Fruit fly (Drosophila melanogaster) whole organism, embryonic: ENCODE results near the gene ssp3.
A peak's percentile ranks its signal among the peaks of the same experiment; 100 is the strongest.

Source experiments
- ATbp ChIP-seq: fragments of 200-800 bp; sonication (Bioruptor generic); optimal IDR thresholded peaks from 2 replicates; lab custom pipeline; 2017; ENCODE audit warnings: missing biosample characterization, mild to moderate bottlenecking, missing genetic modification characterization, missing genetic modification reagents
- Antp ChIP-seq: fragments of 200-800 bp; sonication (Bioruptor generic); optimal IDR thresholded peaks from 3 replicates; lab custom pipeline; 2016; ENCODE audit warnings: missing biosample characterization, missing genetic modification characterization
- Asciz ChIP-seq: fragments of 200-800 bp; sonication (Bioruptor generic); optimal IDR thresholded peaks from 2 replicates; lab custom pipeline; 2017; ENCODE audit warnings: missing biosample characterization, mild to moderate bottlenecking, missing genetic modification characterization, missing genetic modification reagents
- Bgb ChIP-seq: fragments of 200-800 bp; sonication (Bioruptor generic); IDR thresholded peaks from 2 replicates; pipeline ENCODE4 v1.3.6; 2022; ENCODE audit warnings: missing biosample characterization, missing genetic modification characterization; ENCODE audit not compliant: partially characterized antibody
- CG10321 ChIP-seq: fragments of 200-800 bp; sonication (Bioruptor generic); IDR thresholded peaks from 2 replicates; pipeline ENCODE4 v1.3.6; 2022; ENCODE audit warnings: missing biosample characterization, missing genetic modification characterization
- CG10366 ChIP-seq: fragments of 200-800 bp; sonication (Bioruptor generic); IDR thresholded peaks from 2 replicates; pipeline ENCODE4 v1.3.6; 2022; ENCODE audit warnings: missing biosample characterization, missing genetic modification characterization
- CG10654 ChIP-seq: fragments of 200-800 bp; sonication (Bioruptor generic); optimal IDR thresholded peaks from 2 replicates; lab custom pipeline; 2016; ENCODE audit warnings: missing biosample characterization, missing genetic modification characterization
- CG11247 ChIP-seq: fragments of 200-800 bp; sonication (Bioruptor generic); IDR thresholded peaks from 2 replicates; pipeline ENCODE4 v1.3.6; 2022; ENCODE audit warnings: missing biosample characterization, missing genetic modification characterization
- CG11398 ChIP-seq: fragments of 200-800 bp; sonication (Bioruptor generic); optimal IDR thresholded peaks from 2 replicates; lab custom pipeline; 2016; ENCODE audit warnings: missing biosample characterization, missing genetic modification characterization
- CG11695 ChIP-seq: fragments of 200-800 bp; sonication (Bioruptor generic); IDR thresholded peaks from 3 replicates; pipeline ENCODE4 v1.3.6; 2022; ENCODE audit warnings: missing biosample characterization, missing genetic modification characterization
- CG11696 ChIP-seq: fragments of 200-800 bp; sonication (Bioruptor generic); IDR thresholded peaks from 2 replicates; pipeline ENCODE4 v1.3.6; 2022; ENCODE audit warnings: missing biosample characterization, missing genetic modification characterization
- CG12219 ChIP-seq: fragments of 200-800 bp; sonication (Bioruptor generic); optimal IDR thresholded peaks from 3 replicates; lab custom pipeline; 2018; ENCODE audit warnings: missing biosample characterization, mild to moderate bottlenecking, missing genetic modification characterization
- CG13894 ChIP-seq: fragments of 200-800 bp; sonication (Bioruptor generic); optimal IDR thresholded peaks from 3 replicates; lab custom pipeline; 2018; ENCODE audit warnings: missing biosample characterization, mild to moderate bottlenecking, missing genetic modification characterization, moderate library complexity
- CG14965 ChIP-seq: fragments of 200-800 bp; sonication (Bioruptor generic); optimal IDR thresholded peaks from 2 replicates; lab custom pipeline; 2016; ENCODE audit warnings: missing biosample characterization, missing genetic modification characterization, borderline replicate concordance
- CG15601 ChIP-seq: fragments of 200-800 bp; sonication (Bioruptor generic); optimal IDR thresholded peaks from 3 replicates; lab custom pipeline; 2019; ENCODE audit warnings: missing biosample characterization, mild to moderate bottlenecking, missing genetic modification characterization, moderate library complexity
- CG16813 ChIP-seq: fragments of 200-800 bp; sonication (Bioruptor generic); IDR thresholded peaks from 3 replicates; pipeline ENCODE4 v1.3.6; 2022; ENCODE audit warnings: missing biosample characterization, missing genetic modification characterization; ENCODE audit not compliant: partially characterized antibody
- CG17328 ChIP-seq: fragments of 200-800 bp; sonication (Bioruptor generic); IDR thresholded peaks from 2 replicates; pipeline ENCODE4 v1.3.6; 2022; ENCODE audit warnings: missing biosample characterization, missing genetic modification characterization
- CG2889 ChIP-seq: fragments of 200-800 bp; sonication (Bioruptor generic); IDR thresholded peaks from 3 replicates; pipeline ENCODE4 v1.3.6; 2022; ENCODE audit warnings: missing biosample characterization, missing genetic modification characterization
- CG32532 ChIP-seq: fragments of 200-800 bp; sonication (Bioruptor generic); IDR thresholded peaks from 2 replicates; pipeline ENCODE4 v1.3.6; 2022; ENCODE audit warnings: missing biosample characterization, missing genetic modification characterization
- CG3847 ChIP-seq: fragments of 200-800 bp; sonication (Bioruptor generic); IDR thresholded peaks from 2 replicates; pipeline ENCODE4 v1.3.6; 2022; ENCODE audit warnings: missing biosample characterization, missing genetic modification characterization
- CG4424 ChIP-seq: fragments of 200-800 bp; sonication (Bioruptor generic); optimal IDR thresholded peaks from 3 replicates; lab custom pipeline; 2016; ENCODE audit warnings: missing biosample characterization, missing genetic modification characterization
- CG4854 ChIP-seq: fragments of 200-800 bp; sonication (Bioruptor generic); optimal IDR thresholded peaks from 2 replicates; lab custom pipeline; 2016; ENCODE audit warnings: missing biosample characterization, missing genetic modification characterization, inconsistent platforms
- CG7963 ChIP-seq: fragments of 200-800 bp; sonication (Bioruptor generic); IDR thresholded peaks from 3 replicates; pipeline ENCODE4 v1.3.6; 2022; ENCODE audit warnings: missing biosample characterization, missing genetic modification characterization; ENCODE audit not compliant: partially characterized antibody
- CG9932 ChIP-seq: fragments of 200-800 bp; sonication (Bioruptor generic); IDR thresholded peaks from 2 replicates; pipeline ENCODE4 v1.3.6; 2022; ENCODE audit warnings: missing biosample characterization, missing genetic modification characterization
- Doc2 ChIP-seq: fragments of 200-800 bp; sonication (Bioruptor generic); IDR thresholded peaks from 2 replicates; pipeline ENCODE4 v1.3.6; 2022; ENCODE audit warnings: missing biosample characterization, missing genetic modification characterization
- Doc3 ChIP-seq: fragments of 200-800 bp; sonication (Bioruptor generic); IDR thresholded peaks from 3 replicates; pipeline ENCODE4 v1.3.6; 2022; ENCODE audit warnings: missing biosample characterization, missing genetic modification characterization; ENCODE audit not compliant: partially characterized antibody
- Gsc ChIP-seq: fragments of 200-800 bp; sonication (Bioruptor generic); IDR thresholded peaks from 2 replicates; pipeline ENCODE4 v1.3.6; 2022; ENCODE audit warnings: missing biosample characterization, missing genetic modification characterization
- HLH54F ChIP-seq: fragments of 200-800 bp; sonication (Bioruptor generic); optimal IDR thresholded peaks from 3 replicates; lab custom pipeline; 2016; ENCODE audit warnings: missing biosample characterization, missing genetic modification characterization
- Jarid2 ChIP-seq: fragments of 200-800 bp; sonication (Bioruptor generic); optimal IDR thresholded peaks from 3 replicates; lab custom pipeline; 2017; ENCODE audit warnings: mild to moderate bottlenecking, missing biosample characterization, missing genetic modification reagents, missing genetic modification characterization
- Lpt ChIP-seq: fragments of >200 bp; optimal IDR thresholded peaks from 2 replicates; lab custom pipeline; 2018; ENCODE audit warnings: missing biosample characterization, missing genetic modification characterization
- MESR4 ChIP-seq: fragments of 200-800 bp; sonication (Bioruptor generic); optimal IDR thresholded peaks from 2 replicates; lab custom pipeline; 2018; ENCODE audit warnings: missing biosample characterization, mild to moderate bottlenecking, missing genetic modification characterization, moderate library complexity
- Nf-YC ChIP-seq: fragments of 200-800 bp; optimal IDR thresholded peaks from 3 replicates; lab custom pipeline; 2019; ENCODE audit warnings: missing biosample characterization, mild to moderate bottlenecking, missing genetic modification characterization, moderate library complexity
- Opbp ChIP-seq: fragments of 200-800 bp; sonication (Bioruptor generic); IDR thresholded peaks from 3 replicates; pipeline ENCODE4 v1.3.6; 2022; ENCODE audit warnings: missing biosample characterization, missing genetic modification characterization; ENCODE audit not compliant: partially characterized antibody
- Ravus ChIP-seq: fragments of 200-800 bp; sonication (Bioruptor generic); IDR thresholded peaks from 2 replicates; pipeline ENCODE4 v1.3.6; 2022; ENCODE audit warnings: missing biosample characterization, missing genetic modification characterization
- Sox100B ChIP-seq: fragments of 200-800 bp; sonication (Bioruptor generic); optimal IDR thresholded peaks from 3 replicates; lab custom pipeline; 2018; ENCODE audit warnings: missing biosample characterization, mild to moderate bottlenecking, missing genetic modification characterization
- TFAM ChIP-seq: fragments of 200-800 bp; sonication (Bioruptor generic); optimal IDR thresholded peaks from 2 replicates; lab custom pipeline; 2017; ENCODE audit warnings: missing biosample characterization, missing genetic modification characterization, inconsistent platforms
- ara ChIP-seq: fragments of 200-800 bp; sonication (Bioruptor generic); IDR thresholded peaks from 2 replicates; pipeline ENCODE4 v1.3.6; 2022; ENCODE audit warnings: missing biosample characterization, missing genetic modification characterization
- chn ChIP-seq: fragments of 200-800 bp; sonication (Bioruptor generic); optimal IDR thresholded peaks from 2 replicates; lab custom pipeline; 2016; ENCODE audit warnings: missing biosample characterization, missing genetic modification characterization
- ci ChIP-seq: fragments of 200-800 bp; sonication (Bioruptor generic); IDR thresholded peaks from 3 replicates; pipeline ENCODE4 v1.3.6; 2022; ENCODE audit warnings: missing biosample characterization, missing genetic modification characterization
- dm ChIP-seq: fragments of 200-800 bp; sonication (Bioruptor generic); optimal IDR thresholded peaks from 3 replicates; lab custom pipeline; 2016; ENCODE audit warnings: missing biosample characterization, missing genetic modification characterization
- dmrt11E ChIP-seq: fragments of 200-800 bp; sonication (Bioruptor generic); optimal IDR thresholded peaks from 3 replicates; lab custom pipeline; 2018; ENCODE audit warnings: missing biosample characterization, mild to moderate bottlenecking, missing genetic modification characterization, moderate library complexity
- dpn ChIP-seq, 2 experiments: fragments of 200-800 bp; sonication (Bioruptor generic); optimal IDR thresholded peaks; 3 replicates each; lab custom pipeline; 2016; ENCODE audit warnings: missing biosample characterization in 2 of 2, missing genetic modification characterization in 2 of 2
- ewg ChIP-seq: fragments of 200-800 bp; sonication (Bioruptor generic); optimal IDR thresholded peaks from 3 replicates; lab custom pipeline; 2017; ENCODE audit warnings: mild to moderate bottlenecking, missing biosample characterization, missing genetic modification reagents, missing genetic modification characterization
- h ChIP-seq: fragments of >200 bp; optimal IDR thresholded peaks from 2 replicates; lab custom pipeline; 2017
- ham ChIP-seq: fragments of 200-800 bp; sonication (Bioruptor generic); IDR thresholded peaks from 2 replicates; pipeline ENCODE4 v1.3.6; 2022; ENCODE audit warnings: missing biosample characterization, missing genetic modification characterization
- ind ChIP-seq: fragments of 200-800 bp; sonication (Bioruptor generic); optimal IDR thresholded peaks from 3 replicates; lab custom pipeline; 2016; ENCODE audit warnings: missing biosample characterization, missing genetic modification characterization
- klu ChIP-seq: fragments of 200-800 bp; sonication (Bioruptor generic); IDR thresholded peaks from 2 replicates; pipeline ENCODE4 v1.3.6; 2022; ENCODE audit warnings: missing biosample characterization, missing genetic modification characterization
- nerfin-1 ChIP-seq: fragments of 200-800 bp; sonication (Bioruptor generic); optimal IDR thresholded peaks from 3 replicates; lab custom pipeline; 2019; ENCODE audit warnings: missing biosample characterization, mild to moderate bottlenecking, missing genetic modification characterization, moderate library complexity
- odd ChIP-seq: fragments of 200-800 bp; sonication (Bioruptor generic); optimal IDR thresholded peaks from 2 replicates; lab custom pipeline; 2017; ENCODE audit warnings: missing biosample characterization, mild to moderate bottlenecking, missing genetic modification characterization
- phol ChIP-seq: fragments of 200-800 bp; sonication (Bioruptor generic); optimal IDR thresholded peaks from 3 replicates; lab custom pipeline; 2018; ENCODE audit warnings: missing biosample characterization, mild to moderate bottlenecking, missing genetic modification characterization, moderate library complexity
- slp2 ChIP-seq: fragments of 200-800 bp; sonication (Bioruptor generic); optimal IDR thresholded peaks from 2 replicates; lab custom pipeline; 2016; ENCODE audit warnings: missing biosample characterization, missing genetic modification characterization
- ttk ChIP-seq: fragments of 200-800 bp; sonication (Bioruptor generic); IDR thresholded peaks from 2 replicates; pipeline ENCODE4 v2.1.2; 2022; ENCODE audit warnings: missing biosample characterization, missing genetic modification characterization
- wor ChIP-seq: fragments of 200-800 bp; sonication (Bioruptor generic); IDR thresholded peaks from 2 replicates; pipeline ENCODE4 v1.3.6; 2022; ENCODE audit warnings: missing biosample characterization, missing genetic modification characterization

Gene ssp3

dm6 chr2L:18886904-18887303 is 56.9 kb downstream of the ssp3 start (continued):
- TF ChIP-seq Doc3 (no peak), ara (GFP tag; lab: Robert Waterston, UW) (no peak), ATbp (GFP tag; lab: Kevin White, UChicago) (no peak), CG14965 (GFP tag; lab: Kevin White, UChicago) (no peak), klu (GFP tag; lab: Robert Waterston, UW) (no peak), Lpt (GFP tag; lab: Kevin White, UChicago) (no peak), ttk (no peak), CG10366 (GFP tag; lab: Robert Waterston, UW) (no peak), CG11695 (GFP tag; lab: Robert Waterston, UW) (no peak), h (lab: Kevin White, UChicago) (no peak), CG2889 (no peak), ewg (GFP tag; lab: Kevin White, UChicago) (peak; percentile 85), CG16813 (GFP tag; lab: Robert Waterston, UW) (no peak), CG11247 (GFP tag; lab: Robert Waterston, UW) (no peak), Asciz (GFP tag; lab: Kevin White, UChicago) (no peak), CG11398 (GFP tag; lab: Kevin White, UChicago) (no peak), CG12219 (no peak), ci (GFP tag; lab: Robert Waterston, UW) (0 out of 3 replicates have a peak, but pooled peaks have one; percentile 34), CG17328 (GFP tag; lab: Robert Waterston, UW) (no peak), CG4854 (GFP tag; lab: Kevin White, UChicago) (no peak), dpn (GFP tag; optimal IDR thresholded peaks at IDR 0.05; lab: Kevin White, UChicago) (no peak), CG9932 (GFP tag; lab: Robert Waterston, UW) (no peak), Opbp (GFP tag; lab: Robert Waterston, UW) (no peak), CG32532 (GFP tag; lab: Robert Waterston, UW) (no peak), odd (GFP tag; lab: Kevin White, UChicago) (no peak), CG10321 (GFP tag; lab: Robert Waterston, UW) (peak; percentile 66; the same call in 1 of the 2 replicates), Ravus (no peak), phol (tag; lab: Kevin White, UChicago) (no peak), slp2 (GFP tag; lab: Kevin White, UChicago) (no peak), Nf-YC (tag; lab: Kevin White, UChicago) (peak; percentile 72), TFAM (GFP tag; lab: Kevin White, UChicago) (no peak), Antp (GFP tag; lab: Kevin White, UChicago) (no peak), Bgb (GFP tag; lab: Robert Waterston, UW) (no peak), CG3847 (0 out of 2 replicates have a peak, but pooled peaks have one; percentile 6), ham (no peak), ind (no peak), dm (GFP tag; lab: Kevin White, UChicago) (no peak), Doc2 (GFP tag; lab: Robert Waterston, UW) (no peak), Jarid2 (GFP tag; lab: Kevin White, UChicago) (no peak), CG15601 (no peak), Sox100B (GFP tag; lab: Kevin White, UChicago) (no peak), wor (GFP tag; lab: Robert Waterston, UW) (no peak), CG11696 (no peak), MESR4 (GFP tag; lab: Kevin White, UChicago) (no peak), CG10654 (GFP tag; lab: Kevin White, UChicago) (no peak), nerfin-1 (tag; lab: Kevin White, UChicago) (no peak), CG4424 (no peak), Gsc (GFP tag; lab: Robert Waterston, UW) (no peak), dmrt11E (tag; lab: Kevin White, UChicago) (no peak), chn (GFP tag; lab: Kevin White, UChicago) (no peak), CG7963 (GFP tag; lab: Robert Waterston, UW) (no peak), CG13894 (tag; lab: Kevin White, UChicago) (no peak), HLH54F (GFP tag; lab: Kevin White, UChicago) (no peak)
